Fruit fly (Drosophila melanogaster): ENCODE data around the gene CG2059.

- no peak for TF ChIP-seq EcR (GFP tag; optimal IDR thresholded peaks at IDR 0.05)
- TF ChIP-seq usp (GFP tag; optimal IDR thresholded peaks at IDR 0.05) = no peak
- no peak for TF ChIP-seq psq (optimal IDR thresholded peaks at IDR 0.05)
- TF ChIP-seq pan (optimal IDR thresholded peaks at IDR 0.05) = no peak
These were observed 18.8 kb downstream of the CG2059 start for dm6 chrX:7304798-7305447.

Data from whole organism.